Fruit fly (Drosophila melanogaster): ENCODE data around the gene Rsph1.
"Not testable (repeated sequence)": the region's sequence is repeated elsewhere in the genome, so short reads cannot be mapped to it uniquely, and the experiment has no call there.

Gene Rsph1

dm6 chr2L:13203437-13204137 is 20.3 kb downstream of the Rsph1 start, which contains the start of gene Pect:
Gene Pect (plus strand): TSS chr2L:13203762.
- no peak for TF ChIP-seq ttk (optimal IDR thresholded peaks at IDR 0.05)
- no peak for TF ChIP-seq psq (optimal IDR thresholded peaks at IDR 0.05)

- TF ChIP-seq Sin3A (optimal IDR thresholded peaks at IDR 0.05), result no peak
- TF ChIP-seq ttk (optimal IDR thresholded peaks at IDR 0.05), result no peak
- no peak for TF ChIP-seq insv (optimal IDR thresholded peaks at IDR 0.05)
- no peak for TF ChIP-seq h (optimal IDR thresholded peaks at IDR 0.05)
- no peak for TF ChIP-seq psq (optimal IDR thresholded peaks at IDR 0.05)
- no peak for TF ChIP-seq Myc (optimal IDR thresholded peaks at IDR 0.05)
Observed at dm6 chr2L:13204151-13204550, 20.9 kb downstream of the Rsph1 start.

DNA sequence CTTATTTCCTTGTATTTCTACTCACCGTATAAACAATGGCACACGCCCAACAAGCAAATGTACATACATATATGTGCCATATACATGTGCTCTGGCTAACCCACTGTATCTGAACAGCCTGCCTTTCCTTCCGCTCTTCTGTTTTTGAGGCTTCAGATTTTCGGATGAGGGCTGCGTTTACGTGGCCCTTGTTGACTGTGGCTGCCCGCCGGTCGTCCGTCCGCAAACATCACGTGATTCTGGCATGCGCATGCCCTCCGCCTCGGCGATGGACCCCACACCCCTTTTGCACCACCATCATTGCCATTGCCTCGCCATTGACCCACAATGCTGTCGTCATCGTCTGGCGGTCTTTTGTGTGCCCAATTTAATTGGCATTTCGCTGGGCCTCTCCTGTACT is 22.0 kb downstream of the Rsph1 start:
- TF ChIP-seq h (optimal IDR thresholded peaks at IDR 0.05), result no peak
- TF ChIP-seq psq (optimal IDR thresholded peaks at IDR 0.05), result no peak
- TF ChIP-seq Sin3A (optimal IDR thresholded peaks at IDR 0.05), result no peak
- TF ChIP-seq ttk (optimal IDR thresholded peaks at IDR 0.05), result no peak
- no peak for TF ChIP-seq Myc (optimal IDR thresholded peaks at IDR 0.05)
- no peak for TF ChIP-seq insv (optimal IDR thresholded peaks at IDR 0.05)

DNA sequence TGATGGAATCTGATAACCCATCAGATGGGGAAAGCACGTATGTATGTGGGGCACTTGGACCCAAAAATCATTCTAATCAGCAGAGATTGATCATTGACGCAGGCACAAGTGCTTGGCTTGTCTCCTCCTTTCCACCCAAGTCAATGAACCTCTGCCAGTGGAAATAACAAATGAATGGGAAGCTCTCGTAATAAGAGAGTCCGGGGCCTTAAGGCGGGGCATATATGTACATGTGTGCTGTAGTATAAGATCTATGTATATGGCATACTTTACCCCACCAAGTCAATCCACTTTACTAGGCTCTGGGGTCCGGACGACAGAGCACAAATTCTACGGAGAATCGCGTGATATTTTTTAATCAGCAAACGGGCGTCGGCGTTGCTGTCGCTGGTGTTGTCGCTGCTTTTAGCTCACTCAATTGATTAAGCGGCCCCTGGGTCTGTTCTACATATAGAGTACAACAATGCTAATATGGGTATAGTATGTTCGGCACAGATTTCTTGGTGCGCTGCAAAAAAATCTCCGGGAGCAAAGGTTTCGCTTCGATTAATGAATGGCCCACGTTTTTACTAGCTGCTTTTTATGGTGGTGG is 22.9 kb downstream of the Rsph1 start:
- TF ChIP-seq insv (optimal IDR thresholded peaks at IDR 0.05), result no peak
- TF ChIP-seq Sin3A (optimal IDR thresholded peaks at IDR 0.05), result no peak
- no peak for TF ChIP-seq ttk (optimal IDR thresholded peaks at IDR 0.05)
- TF ChIP-seq h (optimal IDR thresholded peaks at IDR 0.05), result no peak
- TF ChIP-seq Myc (optimal IDR thresholded peaks at IDR 0.05), result no peak
- TF ChIP-seq psq (optimal IDR thresholded peaks at IDR 0.05), result no peak

DNA sequence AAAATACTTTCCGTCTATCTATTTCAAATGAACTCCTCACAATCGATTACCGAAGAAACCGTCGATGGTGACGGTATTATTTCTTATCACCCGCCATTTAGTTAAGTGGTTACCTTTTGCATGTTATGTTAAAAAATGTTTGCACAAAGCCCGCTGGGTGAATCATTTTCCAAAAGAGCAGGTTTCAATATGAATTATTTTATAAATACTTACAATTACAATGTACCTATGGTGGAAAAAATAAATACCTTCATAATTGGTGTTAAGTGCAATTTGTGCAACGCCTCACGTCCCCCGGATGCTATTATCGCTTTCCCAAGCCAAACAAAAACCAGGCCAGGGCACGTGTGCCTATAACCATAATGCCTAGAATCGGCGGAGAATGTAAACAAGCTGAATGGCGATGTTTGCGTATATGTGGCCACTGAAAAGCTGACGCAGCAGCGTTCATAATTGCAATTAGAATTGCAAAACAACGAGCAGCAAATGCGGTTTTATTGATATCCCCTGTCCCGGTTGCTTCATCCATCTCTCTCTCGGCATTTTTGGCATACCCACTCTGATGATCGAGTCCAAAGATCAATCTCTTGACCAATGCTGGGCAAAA is 23.7 kb downstream of the Rsph1 start:
- TF ChIP-seq Myc (optimal IDR thresholded peaks at IDR 0.05) (no peak), insv (optimal IDR thresholded peaks at IDR 0.05) (no peak), h (optimal IDR thresholded peaks at IDR 0.05) (no peak), ttk (optimal IDR thresholded peaks at IDR 0.05) (no peak), psq (optimal IDR thresholded peaks at IDR 0.05) (no peak), Sin3A (optimal IDR thresholded peaks at IDR 0.05) (no peak)

dm6 chr2L:13211764-13212265 is 28.6 kb downstream of the Rsph1 start, which contains the start of gene CG15482:
Gene CG15482 (minus strand): TSS chr2L:13211814.
- TF ChIP-seq Sin3A, ttk, h (optimal IDR thresholded peaks at IDR 0.05): not testable (repeated sequence)

dm6 chr2L:13215010-13215409 is 31.8 kb downstream of the Rsph1 start, which contains the start of gene kek4:
Gene kek4 (minus strand): TSS chr2L:13215350.
- no peak for TF ChIP-seq h (optimal IDR thresholded peaks at IDR 0.05)
- no peak for TF ChIP-seq Myc (optimal IDR thresholded peaks at IDR 0.05)
- TF ChIP-seq insv (optimal IDR thresholded peaks at IDR 0.05), result no peak

DNA sequence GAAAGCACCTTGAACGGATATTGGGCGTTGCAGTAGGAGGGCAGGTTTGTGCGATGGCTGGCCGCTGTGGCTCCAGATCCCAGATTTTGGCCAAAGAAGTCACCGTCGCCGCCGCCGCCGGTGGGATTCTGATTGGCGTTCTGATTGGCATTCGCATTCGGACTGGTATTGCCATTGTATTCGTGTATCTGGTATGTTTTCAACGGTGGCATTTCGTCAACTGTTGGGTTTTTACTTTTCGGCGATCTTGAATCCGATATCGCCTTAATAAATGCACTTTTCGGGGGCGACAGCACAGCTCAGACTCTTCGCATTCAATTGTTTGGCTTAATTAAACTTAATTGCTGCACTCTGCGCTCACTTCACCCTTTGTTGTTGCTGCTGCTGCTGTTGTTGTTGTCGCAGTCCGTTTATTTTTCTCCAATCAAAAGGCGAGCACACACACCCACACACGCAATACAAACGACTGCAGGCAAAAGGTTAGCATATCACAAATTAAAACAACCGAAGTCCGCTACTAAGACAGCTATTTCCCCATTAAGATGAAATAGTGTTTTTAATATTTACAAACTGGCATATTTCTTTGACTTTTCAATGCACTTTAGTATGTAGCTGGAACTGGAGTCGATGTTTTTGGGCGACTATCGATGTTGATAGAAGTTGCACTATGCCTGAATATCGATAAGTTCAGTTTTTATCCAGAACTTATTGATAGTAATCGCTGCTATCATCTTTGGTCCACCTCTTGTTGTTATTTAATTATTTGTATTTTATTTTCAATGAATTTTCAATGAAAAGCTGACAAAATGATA is 36.2 kb downstream of the Rsph1 start, which contains the start of the genes CG9426 and mRF1:
CG9426 (minus strand) TSS at position 643 of the 812 bp plus-strand sequence.
mRF1 (plus strand) TSS at position 699 of the 812 bp plus-strand sequence.
- TF ChIP-seq h (optimal IDR thresholded peaks at IDR 0.05) (no peak), insv (optimal IDR thresholded peaks at IDR 0.05) (no peak), ttk (optimal IDR thresholded peaks at IDR 0.05) (no peak), psq (optimal IDR thresholded peaks at IDR 0.05) (no peak), Myc (optimal IDR thresholded peaks at IDR 0.05) (no peak), Sin3A (optimal IDR thresholded peaks at IDR 0.05) (no peak)

dm6 chr2L:13222225-13222648 is 39.0 kb downstream of the Rsph1 start, which contains the start of the genes Ski6 and CG16812:
Gene Ski6 (minus strand): TSS chr2L:13222429.
Gene CG16812 (plus strand): TSS chr2L:13222587.
- TF ChIP-seq Sin3A (optimal IDR thresholded peaks at IDR 0.05) (no peak), insv (optimal IDR thresholded peaks at IDR 0.05) (no peak), Myc (optimal IDR thresholded peaks at IDR 0.05) (no peak), psq (optimal IDR thresholded peaks at IDR 0.05) (no peak), ttk (optimal IDR thresholded peaks at IDR 0.05) (no peak), h (optimal IDR thresholded peaks at IDR 0.05) (no peak)

DNA sequence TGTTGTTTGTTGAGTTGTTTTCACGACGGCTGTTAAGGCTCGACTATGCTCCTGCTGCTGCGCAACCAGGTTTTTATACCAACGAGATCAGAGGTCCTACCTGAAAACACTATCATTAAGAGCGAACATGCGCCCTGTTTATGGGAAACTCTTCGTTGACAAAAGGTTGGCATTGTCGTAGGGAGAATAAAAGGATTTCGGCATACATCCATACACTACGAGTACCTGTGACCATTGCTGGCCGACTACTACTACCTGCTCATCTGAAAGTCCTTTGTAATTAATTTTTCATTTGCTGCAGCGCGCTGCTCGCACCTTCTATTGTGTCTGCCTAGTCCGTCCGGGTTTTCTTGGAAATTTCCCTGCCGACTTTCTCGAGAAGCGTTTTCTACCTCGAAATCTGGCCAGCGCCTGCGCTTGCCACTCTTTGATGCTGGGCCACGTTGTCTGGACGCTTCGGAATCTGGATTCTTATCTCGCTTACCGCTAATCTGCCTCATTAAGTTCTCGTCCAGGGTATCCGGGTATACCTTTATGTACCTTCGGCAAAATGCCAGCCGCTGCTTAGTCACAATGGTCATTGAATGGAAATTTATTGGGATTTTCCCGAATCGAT is 42.1 kb downstream of the Rsph1 start, which contains the start of gene CG15480:
CG15480 (minus strand) TSS at position 51 of the 616 bp plus-strand sequence.
- no peak for TF ChIP-seq Myc (optimal IDR thresholded peaks at IDR 0.05)
- no peak for TF ChIP-seq psq (optimal IDR thresholded peaks at IDR 0.05)
- no peak for TF ChIP-seq Sin3A (optimal IDR thresholded peaks at IDR 0.05)

DNA sequence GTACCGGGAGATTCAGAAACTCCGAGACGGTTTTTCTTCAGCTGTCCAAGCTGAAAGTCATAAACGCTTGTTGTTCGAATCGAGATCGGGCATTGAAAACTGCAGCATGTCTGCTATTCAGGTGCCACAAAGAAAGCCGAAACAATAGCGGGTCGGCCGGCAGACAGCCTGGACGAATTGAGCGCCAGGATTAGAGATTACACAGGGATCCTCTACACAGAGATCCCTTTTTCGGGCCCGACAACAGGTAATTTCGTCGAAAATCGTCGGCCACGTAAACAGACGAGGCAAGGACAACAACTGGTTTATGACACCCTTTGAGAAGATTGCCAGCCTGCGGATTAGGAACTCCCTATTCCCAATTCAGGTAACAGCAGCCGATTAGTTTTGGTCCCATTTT is 44.0 kb downstream of the Rsph1 start, which contains the start of gene CG16813:
CG16813 (plus strand) TSS at position 288 of the 400 bp plus-strand sequence.
- TF ChIP-seq psq (optimal IDR thresholded peaks at IDR 0.05) (no peak), ttk (optimal IDR thresholded peaks at IDR 0.05) (no peak), Sin3A (optimal IDR thresholded peaks at IDR 0.05) (no peak), insv (optimal IDR thresholded peaks at IDR 0.05) (no peak)

Data from Kc167 (cell line).